Worm (Caenorhabditis elegans): ENCODE measurements around the gene C43G2.3.

ce11 chrIV:6590029-6590428 is 12.0 kb downstream of the C43G2.3 start, which contains the start of the genes lec-11 and irld-7:
- TF ChIP-seq elt-3 (tag; optimal IDR thresholded peaks at IDR 0.05) (no peak), nhr-237 (tag; optimal IDR thresholded peaks at IDR 0.05) (no peak), elt-1 (tag; optimal IDR thresholded peaks at IDR 0.05; ENCODE audit: borderline replicate concordance, insufficient read depth) (no peak), mep-1 (tag; optimal IDR thresholded peaks at IDR 0.05) (no peak), lin-32 (GFP tag; optimal IDR thresholded peaks at IDR 0.05) (no peak), lsy-2 (tag; optimal IDR thresholded peaks at IDR 0.05) (no peak), bed-3 (GFP tag; optimal IDR thresholded peaks at IDR 0.05) (no peak), cnd-1 (tag; optimal IDR thresholded peaks at IDR 0.05) (no peak)

All from whole organism, mixed stage, embryonic.